Fruit fly (Drosophila melanogaster) whole organism, embryonic: ENCODE measurements around the gene CG12948.

ENCODE experiments used
- ATbp ChIP-seq: fragments of 200-800 bp; sonication (Bioruptor generic); optimal IDR thresholded peaks from 2 replicates; lab custom pipeline; 2017; ENCODE audit warnings: missing biosample characterization, mild to moderate bottlenecking, missing genetic modification characterization, missing genetic modification reagents
- Antp ChIP-seq: fragments of 200-800 bp; sonication (Bioruptor generic); optimal IDR thresholded peaks from 3 replicates; lab custom pipeline; 2016; ENCODE audit warnings: missing biosample characterization, missing genetic modification characterization
- CG11093 ChIP-seq: fragments of 200-800 bp; sonication (Bioruptor generic); IDR thresholded peaks from 3 replicates; pipeline ENCODE4 v1.3.6; 2022; ENCODE audit warnings: missing biosample characterization, missing genetic modification characterization
- CG11456 ChIP-seq: fragments of 200-800 bp; sonication (Bioruptor generic); IDR thresholded peaks from 3 replicates; pipeline ENCODE4 v1.3.6; 2022; ENCODE audit warnings: missing biosample characterization, missing genetic modification characterization
- CG11504 ChIP-seq: fragments of 200-800 bp; sonication (Bioruptor generic); optimal IDR thresholded peaks from 3 replicates; lab custom pipeline; 2019; ENCODE audit warnings: missing biosample characterization, mild to moderate bottlenecking, missing genetic modification characterization, moderate library complexity
- CG12236 ChIP-seq: fragments of 200-800 bp; sonication (Bioruptor generic); optimal IDR thresholded peaks from 2 replicates; lab custom pipeline; 2016; ENCODE audit warnings: missing biosample characterization, missing genetic modification characterization
- CG13287 ChIP-seq: fragments of 200-800 bp; sonication (Bioruptor generic); IDR thresholded peaks from 2 replicates; pipeline ENCODE4 v1.3.6; 2022; ENCODE audit warnings: missing biosample characterization, missing genetic modification characterization; ENCODE audit not compliant: partially characterized antibody
- CG14441 ChIP-seq: fragments of 200-800 bp; sonication (Bioruptor generic); IDR thresholded peaks from 2 replicates; pipeline ENCODE4 v1.3.6; 2022; ENCODE audit warnings: missing biosample characterization, missing genetic modification characterization
- CG15011 ChIP-seq: fragments of 200-800 bp; sonication (Bioruptor generic); optimal IDR thresholded peaks from 3 replicates; lab custom pipeline; 2018; ENCODE audit warnings: missing biosample characterization, mild to moderate bottlenecking, missing genetic modification characterization
- CG18476 ChIP-seq: fragments of 200-800 bp; sonication (Bioruptor generic); optimal IDR thresholded peaks from 2 replicates; lab custom pipeline; 2016; ENCODE audit warnings: missing biosample characterization, mild to moderate bottlenecking, missing genetic modification characterization
- CG2129 ChIP-seq: fragments of 200-800 bp; sonication (Bioruptor generic); IDR thresholded peaks from 2 replicates; pipeline ENCODE4 v1.3.6; 2022; ENCODE audit warnings: missing biosample characterization, missing genetic modification characterization; ENCODE audit not compliant: partially characterized antibody
- CG31388 ChIP-seq: fragments of 200-800 bp; sonication (Bioruptor generic); optimal IDR thresholded peaks from 2 replicates; lab custom pipeline; 2016; ENCODE audit warnings: missing biosample characterization, missing genetic modification characterization
- CG3281 ChIP-seq: fragments of 200-800 bp; sonication (Bioruptor generic); optimal IDR thresholded peaks from 3 replicates; lab custom pipeline; 2017; ENCODE audit warnings: missing biosample characterization, mild to moderate bottlenecking, missing genetic modification characterization
- CG42726 ChIP-seq: fragments of 200-800 bp; sonication (Bioruptor generic); IDR thresholded peaks from 2 replicates; pipeline ENCODE4 v1.3.6; 2022; ENCODE audit warnings: missing biosample characterization, missing genetic modification characterization; ENCODE audit not compliant: partially characterized antibody
- CG4360 ChIP-seq: fragments of 200-800 bp; sonication (Bioruptor generic); IDR thresholded peaks from 2 replicates; pipeline ENCODE4 v1.3.6; 2022; ENCODE audit warnings: missing biosample characterization, missing genetic modification characterization
- CG4424 ChIP-seq: fragments of 200-800 bp; sonication (Bioruptor generic); optimal IDR thresholded peaks from 3 replicates; lab custom pipeline; 2016; ENCODE audit warnings: missing biosample characterization, missing genetic modification characterization
- CG4707 ChIP-seq: fragments of 200-800 bp; sonication (Bioruptor generic); optimal IDR thresholded peaks from 2 replicates; lab custom pipeline; 2018; ENCODE audit warnings: missing biosample characterization, mild to moderate bottlenecking, missing genetic modification characterization, moderate library complexity
- CG6683 ChIP-seq: fragments of 200-800 bp; sonication (Bioruptor generic); optimal IDR thresholded peaks from 2 replicates; lab custom pipeline; 2017; ENCODE audit warnings: missing biosample characterization, mild to moderate bottlenecking, missing genetic modification characterization, missing genetic modification reagents
- CG6765 ChIP-seq: fragments of 200-800 bp; sonication (Bioruptor generic); optimal IDR thresholded peaks from 3 replicates; lab custom pipeline; 2017; ENCODE audit warnings: missing biosample characterization, mild to moderate bottlenecking, missing genetic modification characterization
- CG6854 ChIP-seq: fragments of 200-800 bp; sonication (Bioruptor generic); optimal IDR thresholded peaks from 3 replicates; lab custom pipeline; 2017; ENCODE audit warnings: missing biosample characterization, mild to moderate bottlenecking, missing genetic modification characterization
- CG8281 ChIP-seq: fragments of 200-800 bp; sonication (Bioruptor generic); optimal IDR thresholded peaks from 2 replicates; lab custom pipeline; 2018; ENCODE audit warnings: missing biosample characterization, mild to moderate bottlenecking, missing genetic modification characterization, moderate library complexity
- CG8765 ChIP-seq: fragments of 200-800 bp; sonication (Bioruptor generic); IDR thresholded peaks from 2 replicates; pipeline ENCODE4 v1.3.6; 2022; ENCODE audit warnings: missing biosample characterization, missing genetic modification characterization
- CG8924 ChIP-seq: fragments of 200-800 bp; optimal IDR thresholded peaks from 3 replicates; lab custom pipeline; 2019; ENCODE audit warnings: missing biosample characterization, mild to moderate bottlenecking, missing genetic modification characterization, moderate library complexity
- CG9932 ChIP-seq: fragments of 200-800 bp; sonication (Bioruptor generic); IDR thresholded peaks from 2 replicates; pipeline ENCODE4 v1.3.6; 2022; ENCODE audit warnings: missing biosample characterization, missing genetic modification characterization
- Dfd ChIP-seq, 2 experiments: fragments of >200 bp; optimal IDR thresholded peaks; 2 replicates each; lab custom pipeline; 2017; ENCODE audit warnings: missing biosample characterization in 2 of 2, missing genetic modification characterization in 2 of 2
- E2f2 ChIP-seq: fragments of 200-800 bp; sonication (Bioruptor generic); IDR thresholded peaks from 2 replicates; pipeline ENCODE4 v1.3.6; 2022; ENCODE audit warnings: missing biosample characterization, missing genetic modification characterization
- HHEX ChIP-seq: fragments of 200-800 bp; sonication (Bioruptor generic); optimal IDR thresholded peaks from 3 replicates; lab custom pipeline; 2017; ENCODE audit warnings: missing biosample characterization, mild to moderate bottlenecking, missing genetic modification characterization, missing genetic modification reagents
- HLH4C ChIP-seq: fragments of 200-800 bp; sonication (Bioruptor generic); IDR thresholded peaks from 3 replicates; pipeline ENCODE4 v1.3.6; 2022; ENCODE audit warnings: missing biosample characterization, missing genetic modification characterization; ENCODE audit not compliant: partially characterized antibody
- Lpt ChIP-seq: fragments of >200 bp; optimal IDR thresholded peaks from 2 replicates; lab custom pipeline; 2018; ENCODE audit warnings: missing biosample characterization, missing genetic modification characterization
- Max ChIP-seq: fragments of 200-800 bp; sonication (Bioruptor generic); optimal IDR thresholded peaks from 2 replicates; lab custom pipeline; 2016; ENCODE audit warnings: missing biosample characterization, mild to moderate bottlenecking, missing genetic modification characterization
- Med ChIP-seq: fragments of 200-800 bp; sonication (Bioruptor generic); peaks from one replicate; lab custom pipeline; 2016; ENCODE audit warnings: missing biosample characterization, missing genetic modification characterization, mild to moderate bottlenecking, inconsistent platforms, moderate library complexity
- Ssrp ChIP-seq: fragments of 200-800 bp; sonication (Bioruptor generic); optimal IDR thresholded peaks from 2 replicates; lab custom pipeline; 2018; ENCODE audit warnings: missing biosample characterization, mild to moderate bottlenecking, missing genetic modification characterization, moderate library complexity
- ap ChIP-seq: fragments of 200-800 bp; sonication (Bioruptor generic); IDR thresholded peaks from 2 replicates; pipeline ENCODE4 v1.3.6; 2022; ENCODE audit warnings: missing biosample characterization, missing genetic modification characterization
- ato ChIP-seq: fragments of 200-800 bp; sonication (Bioruptor generic); IDR thresholded peaks from 2 replicates; pipeline ENCODE4 v1.3.6; 2022; ENCODE audit warnings: missing biosample characterization, missing genetic modification characterization; ENCODE audit not compliant: partially characterized antibody
- bcd ChIP-seq: fragments of 200-800 bp; sonication (Bioruptor generic); optimal IDR thresholded peaks from 2 replicates; lab custom pipeline; 2017; ENCODE audit warnings: missing biosample characterization, mild to moderate bottlenecking, missing genetic modification characterization
- caup ChIP-seq: fragments of 200-800 bp; sonication (Bioruptor generic); optimal IDR thresholded peaks from 3 replicates; lab custom pipeline; 2017; ENCODE audit warnings: missing biosample characterization, mild to moderate bottlenecking, missing genetic modification characterization, moderate library complexity; ENCODE audit not compliant: severe bottlenecking
- chinmo ChIP-seq: fragments of 200-800 bp; sonication (Bioruptor generic); IDR thresholded peaks from 4 replicates; pipeline ENCODE4 v1.3.6; 2022; ENCODE audit warnings: missing biosample characterization, missing genetic modification characterization; ENCODE audit not compliant: partially characterized antibody
- cwo ChIP-seq: fragments of 200-800 bp; sonication (Bioruptor generic); optimal IDR thresholded peaks from 3 replicates; lab custom pipeline; 2017; ENCODE audit warnings: missing biosample characterization, missing genetic modification characterization, mild to moderate bottlenecking, moderate library complexity, missing genetic modification reagents
- danr ChIP-seq: fragments of 200-800 bp; sonication (Bioruptor generic); IDR thresholded peaks from 2 replicates; pipeline ENCODE4 v1.3.6; 2022; ENCODE audit warnings: missing biosample characterization, missing genetic modification characterization
- ftz-f1 ChIP-seq: fragments of 200-800 bp; sonication (Bioruptor generic); optimal IDR thresholded peaks from 2 replicates; lab custom pipeline; 2016; ENCODE audit warnings: missing biosample characterization, missing genetic modification characterization
- grau ChIP-seq: fragments of 200-800 bp; optimal IDR thresholded peaks from 3 replicates; lab custom pipeline; 2019; ENCODE audit warnings: missing biosample characterization, mild to moderate bottlenecking, missing genetic modification characterization, moderate library complexity
- h ChIP-seq: fragments of >200 bp; optimal IDR thresholded peaks from 2 replicates; lab custom pipeline; 2017
- hkb ChIP-seq, 2 experiments: fragments of 200-800 bp in 1 of 2; fragments of >200 bp in 1 of 2; sonication (Bioruptor generic) in 1 of 2; IDR thresholded peaks in 1 of 2; optimal IDR thresholded peaks in 1 of 2; 2 replicates each; pipeline versions ENCODE4 v1.3.6 to Lab custom; 2017 to 2022; ENCODE audit warnings: missing biosample characterization in 1 of 2, missing genetic modification characterization in 1 of 2
- lbe ChIP-seq: fragments of 200-800 bp; sonication (Bioruptor generic); optimal IDR thresholded peaks from 2 replicates; lab custom pipeline; 2016; ENCODE audit warnings: missing biosample characterization, mild to moderate bottlenecking, missing genetic modification characterization
- pb ChIP-seq: fragments of 200-800 bp; sonication (Bioruptor generic); optimal IDR thresholded peaks from 3 replicates; lab custom pipeline; 2016; ENCODE audit warnings: missing biosample characterization, missing genetic modification characterization
- phol ChIP-seq: fragments of 200-800 bp; sonication (Bioruptor generic); optimal IDR thresholded peaks from 3 replicates; lab custom pipeline; 2018; ENCODE audit warnings: missing biosample characterization, mild to moderate bottlenecking, missing genetic modification characterization, moderate library complexity
- ro ChIP-seq: fragments of 200-800 bp; sonication (Bioruptor generic); IDR thresholded peaks from 2 replicates; pipeline ENCODE4 v1.3.6; 2022; ENCODE audit warnings: missing biosample characterization, missing genetic modification characterization
- sna ChIP-seq: fragments of 200-800 bp; sonication (Bioruptor generic); IDR thresholded peaks from 2 replicates; pipeline ENCODE4 v1.3.6; 2022; ENCODE audit warnings: missing biosample characterization, missing genetic modification characterization; ENCODE audit not compliant: partially characterized antibody
- toy ChIP-seq: fragments of 200-800 bp; sonication (Bioruptor generic); IDR thresholded peaks from 2 replicates; pipeline ENCODE4 v1.3.6; 2022; ENCODE audit warnings: missing biosample characterization, missing genetic modification characterization
- yki ChIP-seq: fragments of >200 bp; optimal IDR thresholded peaks from 3 replicates; lab custom pipeline; 2018

Gene CG12948

dm6 chr3R:9777941-9778360, 30.4 kb upstream of the CG12948 start, which contains the start of gene RpS29 (continued):
- TF ChIP-seq HHEX (GFP tag; lab: Kevin White, UChicago) (peak; percentile 82), CG6683 (GFP tag; lab: Kevin White, UChicago) (peak; percentile 73), Med (GFP tag; lab: Kevin White, UChicago) (peak; percentile 99), h (lab: Kevin White, UChicago) (no peak), CG14441 (GFP tag; lab: Robert Waterston, UW) (peak; percentile 77), CG4707 (GFP tag; lab: Kevin White, UChicago) (no peak), chinmo (GFP tag; lab: Robert Waterston, UW) (peak; percentile 92), CG31388 (no peak), CG3281 (peak; percentile 85), CG18476 (peak; percentile 18), CG11456 (peak; percentile 95), HLH4C (GFP tag; lab: Robert Waterston, UW) (peak; percentile 82), sna (GFP tag; lab: Robert Waterston, UW) (peak; percentile 90), CG42726 (peak; percentile 98), CG11093 (GFP tag; lab: Robert Waterston, UW) (no peak), yki (lab: Kevin White, UChicago) (no peak), ATbp (GFP tag; lab: Kevin White, UChicago) (peak; percentile 10), toy (GFP tag; lab: Robert Waterston, UW) (peak; percentile 51; the same call in 1 of the 2 replicates), CG13287 (peak; percentile 97), Ssrp (tag; lab: Kevin White, UChicago) (peak; percentile 16), CG9932 (GFP tag; lab: Robert Waterston, UW) (peak; percentile 95), cwo (GFP tag; lab: Kevin White, UChicago) (peak; percentile 48), hkb (optimal IDR thresholded peaks at IDR 0.05; lab: Kevin White, UChicago) (no peak), hkb (GFP tag; IDR thresholded peaks at IDR 0.05; lab: Robert Waterston, UW) (peak; percentile 52), Lpt (GFP tag; lab: Kevin White, UChicago) (no peak), lbe (GFP tag; lab: Kevin White, UChicago) (peak; percentile 58), Max (GFP tag; lab: Kevin White, UChicago) (peak; percentile 76), phol (peak; percentile 82), bcd (peak; percentile 85), ro (GFP tag; lab: Robert Waterston, UW) (peak; percentile 54; the same call in 1 of the 2 replicates), caup (peak; percentile 92), CG6765 (GFP tag; lab: Kevin White, UChicago) (peak; percentile 83), Antp (GFP tag; lab: Kevin White, UChicago) (peak; percentile 91), CG12236 (GFP tag; lab: Kevin White, UChicago) (peak; percentile 42), CG8765 (no peak), CG8281 (peak; percentile 8), E2f2 (GFP tag; lab: Robert Waterston, UW) (peak; percentile 100), grau (tag; lab: Kevin White, UChicago) (peak; percentile 76), CG4360 (GFP tag; lab: Robert Waterston, UW) (no peak), ato (GFP tag; lab: Robert Waterston, UW) (peak; percentile 88), danr (GFP tag; lab: Robert Waterston, UW) (0 out of 2 replicates have a peak, but pooled peaks have one; percentile 28), CG15011 (GFP tag; lab: Kevin White, UChicago) (peak; percentile 49), pb (GFP tag; lab: Kevin White, UChicago) (peak; percentile 78), ap (no peak), CG4424 (GFP tag; lab: Kevin White, UChicago) (peak; percentile 70), CG6854 (GFP tag; lab: Kevin White, UChicago) (peak; percentile 66), CG8924 (tag; lab: Kevin White, UChicago) (peak; percentile 58), CG2129 (GFP tag; lab: Robert Waterston, UW) (peak; percentile 84), ftz-f1 (GFP tag; lab: Kevin White, UChicago) (peak; percentile 74), CG11504 (peak; percentile 67), Dfd (GFP tag; optimal IDR thresholded peaks at IDR 0.05; lab: Kevin White, UChicago) (no peak)
